Fruit fly (Drosophila melanogaster) whole organism, embryonic: ENCODE measurements around the gene mus201.

Experiments used
- CG10959 ChIP-seq: fragments of 200-800 bp; sonication (Bioruptor generic); IDR thresholded peaks from 2 replicates; pipeline ENCODE4 v1.3.6; 2022; ENCODE audit warnings: missing biosample characterization, missing genetic modification characterization
- CG1832 ChIP-seq: fragments of 200-800 bp; sonication (Bioruptor generic); optimal IDR thresholded peaks from 2 replicates; lab custom pipeline; 2017; ENCODE audit warnings: missing biosample characterization, mild to moderate bottlenecking, missing genetic modification characterization, inconsistent platforms
- CG18476 ChIP-seq: fragments of 200-800 bp; sonication (Bioruptor generic); optimal IDR thresholded peaks from 2 replicates; lab custom pipeline; 2016; ENCODE audit warnings: missing biosample characterization, mild to moderate bottlenecking, missing genetic modification characterization
- D ChIP-seq, 2 experiments: fragments of 200-800 bp in 1 of 2; fragments of >200 bp in 1 of 2; sonication (Bioruptor generic) in 1 of 2; optimal IDR thresholded peaks; 2 replicates in 1 of 2; 3 replicates in 1 of 2; lab custom pipeline; 2017; ENCODE audit warnings: mild to moderate bottlenecking in 1 of 2, missing biosample characterization in 1 of 2, missing genetic modification characterization in 1 of 2, missing genetic modification reagents in 1 of 2
- Opbp ChIP-seq: fragments of 200-800 bp; sonication (Bioruptor generic); IDR thresholded peaks from 3 replicates; pipeline ENCODE4 v1.3.6; 2022; ENCODE audit warnings: missing biosample characterization, missing genetic modification characterization; ENCODE audit not compliant: partially characterized antibody
- bsh ChIP-seq, 2 experiments: fragments of 200-800 bp; sonication (Bioruptor generic); optimal IDR thresholded peaks; 2 replicates each; lab custom pipeline; 2017 to 2018; ENCODE audit warnings: mild to moderate bottlenecking in 2 of 2, missing biosample characterization in 2 of 2, missing genetic modification characterization in 2 of 2, moderate library complexity in 1 of 2
- chn ChIP-seq: fragments of 200-800 bp; sonication (Bioruptor generic); optimal IDR thresholded peaks from 2 replicates; lab custom pipeline; 2016; ENCODE audit warnings: missing biosample characterization, missing genetic modification characterization
- lov ChIP-seq, 2 experiments: fragments of 200-800 bp in 1 of 2; fragments of >200 bp in 1 of 2; sonication (Bioruptor generic) in 1 of 2; IDR thresholded peaks in 1 of 2; optimal IDR thresholded peaks in 1 of 2; 2 replicates in 1 of 2; 3 replicates in 1 of 2; pipeline versions ENCODE4 v1.3.6 to Lab custom; 2017 to 2022; ENCODE audit warnings: missing biosample characterization in 1 of 2, missing genetic modification characterization in 1 of 2
- slou ChIP-seq: fragments of 200-800 bp; sonication (Bioruptor generic); optimal IDR thresholded peaks from 3 replicates; lab custom pipeline; 2016; ENCODE audit warnings: missing biosample characterization, missing genetic modification characterization

- TF ChIP-seq lov (optimal IDR thresholded peaks at IDR 0.05; lab: Kevin White, UChicago): no peak
- no peak for TF ChIP-seq lov (GFP tag; IDR thresholded peaks at IDR 0.05; lab: Robert Waterston, UW)
- TF ChIP-seq CG10959 (GFP tag; lab: Robert Waterston, UW): no peak
- no peak for TF ChIP-seq D (optimal IDR thresholded peaks at IDR 0.05; lab: Kevin White, UChicago)
- no peak for TF ChIP-seq D (GFP tag; optimal IDR thresholded peaks at IDR 0.05; lab: Kevin White, UChicago)
- TF ChIP-seq chn (GFP tag; lab: Kevin White, UChicago): no peak
- TF ChIP-seq bsh (GFP tag; optimal IDR thresholded peaks at IDR 0.05; lab: Kevin White, UChicago): no peak
- no peak for TF ChIP-seq slou
- no peak for TF ChIP-seq CG18476 (GFP tag; lab: Kevin White, UChicago)
- 0 out of 3 replicates have a peak, but pooled peaks have one; percentile 19 for TF ChIP-seq Opbp (GFP tag; lab: Robert Waterston, UW)
- TF ChIP-seq CG1832 (GFP tag; lab: Kevin White, UChicago): no peak
These were observed 11.4 kb downstream of the mus201 start, which contains the start of gene Aasdh for dm6 chr2L:8449358-8449757.
